Worm (Caenorhabditis elegans) whole organism, L3 larva: ENCODE results near the gene ints-9.
A peak's percentile ranks its signal among the peaks of the same experiment; 100 is the strongest.

ENCODE experiments used
- aly-2 ChIP-seq: fragments of 150-350 bp; optimal IDR thresholded peaks from 2 replicates; lab custom pipeline; 2014; ENCODE audit warnings: missing biosample characterization, missing genetic modification characterization
- ceh-16 ChIP-seq: sonication (generic microtip); optimal IDR thresholded peaks from 2 replicates; lab custom pipeline; 2017; ENCODE audit warnings: missing biosample characterization, missing genetic modification characterization
- ceh-28 ChIP-seq: fragments of 150-350 bp; optimal IDR thresholded peaks from 2 replicates; lab custom pipeline; 2014; ENCODE audit warnings: missing biosample characterization, missing genetic modification reagents, missing genetic modification characterization
- ceh-82 ChIP-seq: fragments of 150-350 bp; optimal IDR thresholded peaks from 2 replicates; lab custom pipeline; 2014; ENCODE audit warnings: missing biosample characterization, missing genetic modification characterization
- ceh-9 ChIP-seq: sonication (generic microtip); optimal IDR thresholded peaks from 2 replicates; lab custom pipeline; 2018; ENCODE audit warnings: missing biosample characterization, missing genetic modification characterization
- daf-12 ChIP-seq: fragments of 150-350 bp; optimal IDR thresholded peaks from 2 replicates; lab custom pipeline; 2014; ENCODE audit warnings: missing biosample characterization, missing genetic modification reagents, missing genetic modification characterization
- egl-27 ChIP-seq: sonication (generic microtip); optimal IDR thresholded peaks from 4 replicates; lab custom pipeline; 2017; ENCODE audit warnings: missing biosample characterization, missing genetic modification reagents, missing genetic modification characterization
- egl-5 ChIP-seq: fragments of 150-350 bp; optimal IDR thresholded peaks from 2 replicates; lab custom pipeline; 2017; ENCODE audit warnings: missing biosample characterization, missing genetic modification reagents, missing genetic modification characterization, inconsistent platforms
- elt-1 ChIP-seq: fragments of 150-350 bp; optimal IDR thresholded peaks from 2 replicates; lab custom pipeline; 2014; ENCODE audit warnings: missing biosample characterization, missing genetic modification characterization
- elt-2 ChIP-seq: sonication (generic microtip); optimal IDR thresholded peaks from 2 replicates; lab custom pipeline; 2016; ENCODE audit warnings: missing genetic modification reagents, mild to moderate bottlenecking, missing genetic modification characterization, missing compliant biosample characterization
- eor-1 ChIP-seq, 2 experiments: fragments of 150-350 bp; optimal IDR thresholded peaks; 2 replicates each; lab custom pipeline; 2014 to 2018; ENCODE audit warnings: missing biosample characterization in 2 of 2, missing genetic modification characterization in 2 of 2
- fkh-10 ChIP-seq: sonication (generic microtip); optimal IDR thresholded peaks from 2 replicates; lab custom pipeline; 2017; ENCODE audit warnings: missing biosample characterization, missing genetic modification reagents, missing genetic modification characterization
- fos-1 ChIP-seq: fragments of 150-350 bp; optimal IDR thresholded peaks from 2 replicates; lab custom pipeline; 2014; ENCODE audit warnings: missing biosample characterization, missing genetic modification characterization
- hmg-11 ChIP-seq: sonication (generic microtip); optimal IDR thresholded peaks from 2 replicates; lab custom pipeline; 2016; ENCODE audit warnings: missing genetic modification characterization, missing compliant biosample characterization
- lin-15B ChIP-seq: fragments of 150-350 bp; optimal IDR thresholded peaks from 2 replicates; lab custom pipeline; 2014; ENCODE audit warnings: missing biosample characterization, missing genetic modification characterization
- lin-39 ChIP-seq: fragments of 150-350 bp; optimal IDR thresholded peaks from 2 replicates; lab custom pipeline; 2018; ENCODE audit warnings: missing biosample characterization, missing genetic modification reagents, missing genetic modification characterization
- mdl-1 ChIP-seq: fragments of 150-350 bp; optimal IDR thresholded peaks from 2 replicates; lab custom pipeline; 2014; ENCODE audit warnings: missing biosample characterization, missing genetic modification characterization
- mml-1 ChIP-seq: fragments of 150-350 bp; sonication (generic microtip); optimal IDR thresholded peaks from 3 replicates; lab custom pipeline; 2014; ENCODE audit warnings: missing biosample characterization, missing genetic modification characterization
- nfya-1 ChIP-seq: sonication (generic microtip); optimal IDR thresholded peaks from 2 replicates; lab custom pipeline; 2017; ENCODE audit warnings: missing genetic modification characterization, mild to moderate bottlenecking, missing compliant biosample characterization, antibody characterized with exemption, moderate library complexity; ENCODE audit not compliant: insufficient read depth
- nhr-12 ChIP-seq: fragments of 150-350 bp; optimal IDR thresholded peaks from 2 replicates; lab custom pipeline; 2014; ENCODE audit warnings: missing biosample characterization, missing genetic modification characterization
- nhr-23 ChIP-seq: fragments of 150-350 bp; optimal IDR thresholded peaks from 2 replicates; lab custom pipeline; 2014; ENCODE audit warnings: missing biosample characterization, missing genetic modification reagents, missing genetic modification characterization
- nhr-237 ChIP-seq: fragments of 150-350 bp; optimal IDR thresholded peaks from 2 replicates; lab custom pipeline; 2014; ENCODE audit warnings: missing biosample characterization, missing genetic modification characterization
- nhr-25 ChIP-seq: sonication (generic microtip); optimal IDR thresholded peaks from 2 replicates; lab custom pipeline; 2017; ENCODE audit warnings: missing biosample characterization, missing genetic modification characterization
- nhr-28 ChIP-seq: fragments of 150-350 bp; optimal IDR thresholded peaks from 2 replicates; lab custom pipeline; 2014; ENCODE audit warnings: missing biosample characterization, missing genetic modification characterization
- nhr-43 ChIP-seq: sonication (generic microtip); optimal IDR thresholded peaks from 2 replicates; lab custom pipeline; 2016; ENCODE audit warnings: mild to moderate bottlenecking, missing genetic modification characterization, missing compliant biosample characterization; ENCODE audit not compliant: poor library complexity, severe bottlenecking
- nhr-67 ChIP-seq: fragments of 150-350 bp; optimal IDR thresholded peaks from 2 replicates; lab custom pipeline; 2014; ENCODE audit warnings: missing biosample characterization, missing genetic modification characterization
- nhr-77 ChIP-seq: fragments of 150-350 bp; optimal IDR thresholded peaks from 2 replicates; lab custom pipeline; 2014; ENCODE audit warnings: missing biosample characterization, missing genetic modification characterization
- pha-4 ChIP-seq: fragments of 150-350 bp; optimal IDR thresholded peaks from 2 replicates; lab custom pipeline; 2014; ENCODE audit warnings: missing biosample characterization, missing genetic modification reagents, missing genetic modification characterization
- skn-1 ChIP-seq: fragments of 150-350 bp; optimal IDR thresholded peaks from 2 replicates; lab custom pipeline; 2014; ENCODE audit warnings: missing biosample characterization, missing genetic modification characterization
- snpc-4 ChIP-seq: fragments of 150-350 bp; optimal IDR thresholded peaks from 2 replicates; lab custom pipeline; 2014; ENCODE audit warnings: missing biosample characterization, missing genetic modification characterization
- unc-62 ChIP-seq: fragments of 150-350 bp; sonication (generic microtip); optimal IDR thresholded peaks from 4 replicates; lab custom pipeline; 2014; ENCODE audit warnings: missing biosample characterization, missing genetic modification reagents, missing genetic modification characterization
- zag-1 ChIP-seq: fragments of 150-350 bp; optimal IDR thresholded peaks from 2 replicates; lab custom pipeline; 2014; ENCODE audit warnings: missing biosample characterization, missing genetic modification characterization
- ztf-11 ChIP-seq: fragments of 150-350 bp; optimal IDR thresholded peaks from 2 replicates; lab custom pipeline; 2014; ENCODE audit warnings: missing biosample characterization, missing genetic modification characterization
- ztf-4 ChIP-seq: fragments of 150-350 bp; optimal IDR thresholded peaks from 2 replicates; lab custom pipeline; 2014; ENCODE audit warnings: missing biosample characterization, missing genetic modification characterization

The ints-9 gene

DNA sequence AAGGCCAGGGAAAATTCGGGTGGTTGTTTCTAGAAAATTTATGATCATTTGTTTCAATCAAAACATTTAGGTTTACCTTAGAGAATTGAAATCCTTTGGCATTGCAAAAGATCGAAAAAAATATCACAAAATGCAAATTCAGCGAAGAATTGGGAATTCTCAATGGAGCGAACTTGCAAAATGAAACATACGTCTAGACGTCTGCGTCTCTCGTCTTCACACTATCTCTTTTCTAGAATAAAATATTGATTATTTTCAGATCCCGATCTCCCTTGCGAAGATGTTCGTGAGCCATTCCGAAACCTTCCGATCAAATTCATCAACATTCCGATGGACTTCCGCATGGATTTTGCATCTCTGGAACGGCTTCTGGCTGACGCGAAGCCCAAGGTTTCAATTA, 4.8 kb downstream of the ints-9 start, which contains the start of gene ets-6 (continued):
- TF ChIP-seq ceh-9 (tag; lab: Kevin White, UChicago) (no peak), eor-1 (tag; optimal IDR thresholded peaks at IDR 0.05; lab: Kevin White, UChicago) (no peak), nhr-237 (tag; lab: Kevin White, UChicago) (no peak), lin-39 (tag; lab: Kevin White, UChicago) (no peak), nhr-77 (tag; lab: Kevin White, UChicago) (no peak), mml-1 (no peak), ceh-28 (tag; lab: Kevin White, UChicago) (peak; percentile 85), nhr-25 (tag; lab: Kevin White, UChicago) (peak; percentile 32), nfya-1 (tag; lab: Kevin White, UChicago) (peak; percentile 61), ceh-16 (tag; lab: Kevin White, UChicago) (no peak), elt-2 (no peak), egl-27 (tag; lab: Kevin White, UChicago) (no peak), nhr-67 (tag; lab: Kevin White, UChicago) (no peak), ceh-82 (tag; lab: Kevin White, UChicago) (no peak), hmg-11 (tag; lab: Kevin White, UChicago) (peak; percentile 46), nhr-23 (tag; lab: Kevin White, UChicago) (peak; percentile 61), daf-12 (no peak), fkh-10 (GFP tag; lab: Kevin White, UChicago) (no peak)

DNA sequence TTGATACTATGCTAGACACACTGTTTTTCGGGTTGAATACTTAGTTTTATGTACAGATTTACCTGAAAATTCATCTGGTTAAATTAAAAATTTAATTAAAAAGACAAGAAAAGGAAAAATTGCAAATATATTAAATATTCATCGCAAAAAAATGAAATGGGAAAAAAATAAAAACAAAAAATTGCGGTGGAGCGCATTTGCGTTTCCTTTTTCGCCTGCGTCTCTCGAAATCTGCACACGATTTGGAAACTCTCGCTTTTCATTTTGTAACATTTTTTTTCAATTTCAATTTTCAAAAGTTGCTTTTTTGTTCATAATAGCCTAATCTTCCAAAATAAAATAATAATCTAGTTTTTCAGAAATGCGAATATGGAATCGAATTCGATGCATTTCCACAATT, 12.0 kb downstream of the ints-9 start, which contains the start of the genes F19F10.11 and C50E3.5:
F19F10.11 (minus strand) TSS at position 68 of the 400 bp plus-strand sequence.
C50E3.5 (plus strand) TSS at position 360 of the 400 bp plus-strand sequence.
- TF ChIP-seq pha-4 (tag; lab: Kevin White, UChicago) (peak; percentile 79), ceh-9 (tag; lab: Kevin White, UChicago) (no peak), nhr-23 (tag; lab: Kevin White, UChicago) (peak; percentile 43), hmg-11 (tag; lab: Kevin White, UChicago) (peak; percentile 74), snpc-4 (tag; lab: Kevin White, UChicago) (peak; percentile 44), nhr-43 (peak; percentile 42), lin-15B (tag; lab: Kevin White, UChicago) (peak; percentile 70), nfya-1 (tag; lab: Kevin White, UChicago) (peak; percentile 70), elt-2 (peak; percentile 7), nhr-12 (no peak), mdl-1 (no peak)

DNA sequence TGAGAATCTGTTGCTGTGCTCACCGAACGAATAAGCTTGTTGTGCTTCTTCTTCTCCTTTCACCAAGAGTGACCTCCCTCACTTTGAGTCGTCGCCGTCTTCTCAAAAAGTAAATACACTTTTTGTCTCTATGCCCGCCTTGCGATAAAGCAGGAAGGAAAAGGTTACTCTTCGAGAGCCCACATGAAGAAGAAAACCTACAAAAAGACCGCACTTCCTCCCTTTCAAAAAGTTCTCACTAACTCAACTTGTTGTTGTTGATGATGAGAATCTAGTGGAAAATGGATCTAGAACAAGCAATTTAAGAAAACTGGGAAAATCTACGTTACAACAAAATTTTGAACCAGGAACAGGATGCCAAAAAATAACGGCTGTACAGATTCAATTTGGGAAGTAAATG, 14.9 kb downstream of the ints-9 start, which contains the start of gene C50E3.6:
C50E3.6 (minus strand) TSS at position 101 of the 400 bp plus-strand sequence.
- TF ChIP-seq fos-1 (tag; lab: Kevin White, UChicago) (no peak), elt-2 (no peak), nhr-23 (tag; lab: Kevin White, UChicago) (no peak), nhr-77 (tag; lab: Kevin White, UChicago) (no peak), ztf-11 (tag; lab: Kevin White, UChicago) (no peak), unc-62 (GFP tag; lab: Kevin White, UChicago) (no peak), lin-39 (tag; lab: Kevin White, UChicago) (no peak), egl-27 (tag; lab: Kevin White, UChicago) (no peak), aly-2 (tag; lab: Kevin White, UChicago) (no peak), nhr-237 (tag; lab: Kevin White, UChicago) (no peak), zag-1 (no peak)

DNA sequence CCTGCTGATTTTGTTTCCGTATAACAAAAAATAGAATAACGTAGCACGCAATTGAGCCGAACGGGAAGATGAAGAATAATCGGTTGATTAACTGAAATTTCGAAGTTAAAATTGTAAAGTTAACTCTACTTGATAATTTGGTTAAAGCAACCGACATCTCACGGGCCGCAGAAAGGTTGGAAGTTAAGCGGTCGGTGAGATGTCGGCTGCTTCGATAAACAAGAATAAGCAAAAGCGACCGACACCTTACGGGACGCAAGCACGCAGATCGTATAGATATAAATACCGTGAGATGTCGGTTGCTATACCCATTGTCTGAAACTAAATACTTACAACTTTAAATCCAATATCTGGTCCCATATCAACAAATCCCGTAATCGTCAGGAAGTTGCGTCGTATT, 19.5 kb downstream of the ints-9 start:
- no peak for TF ChIP-seq nhr-28 (tag; lab: Kevin White, UChicago)
- TF ChIP-seq daf-12: no peak
- TF ChIP-seq snpc-4 (tag; lab: Kevin White, UChicago): peak; percentile 6

DNA sequence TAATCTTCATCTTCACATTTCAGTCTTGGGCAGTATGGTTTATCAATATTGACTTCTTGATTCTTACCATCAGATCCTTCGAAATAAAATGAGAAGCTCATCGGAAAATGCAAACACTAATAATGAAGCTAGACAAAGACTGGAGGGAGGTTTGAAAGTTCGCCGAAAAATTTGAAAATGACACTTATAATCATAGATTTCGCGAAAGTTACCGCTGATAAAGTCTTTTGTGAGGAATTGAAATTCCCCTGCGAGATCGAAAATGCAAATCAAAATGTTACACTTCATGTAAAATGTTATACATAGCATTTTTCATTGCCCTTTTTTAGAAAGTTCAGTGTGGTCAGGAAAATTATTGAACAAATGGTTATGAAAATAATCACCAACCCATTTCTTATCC, 22.7 kb downstream of the ints-9 start, which contains the start of gene C50E3.7:
C50E3.7 (minus strand) TSS at position 101 of the 400 bp plus-strand sequence.
- TF ChIP-seq elt-1: no peak
- TF ChIP-seq nhr-43: no peak
- no peak for TF ChIP-seq ceh-28 (tag; lab: Kevin White, UChicago)
- no peak for TF ChIP-seq lin-39 (tag; lab: Kevin White, UChicago)
- TF ChIP-seq ztf-4 (tag; lab: Kevin White, UChicago): no peak
- no peak for TF ChIP-seq skn-1 (tag; lab: Kevin White, UChicago)
- TF ChIP-seq nhr-23 (tag; lab: Kevin White, UChicago): no peak
- no peak for TF ChIP-seq mdl-1
- TF ChIP-seq fos-1 (tag; lab: Kevin White, UChicago): no peak
- TF ChIP-seq egl-5 (tag; lab: Kevin White, UChicago): no peak
- TF ChIP-seq zag-1: no peak
